Fruit fly (Drosophila melanogaster): ENCODE results near the gene aop.

The aop gene

DNA sequence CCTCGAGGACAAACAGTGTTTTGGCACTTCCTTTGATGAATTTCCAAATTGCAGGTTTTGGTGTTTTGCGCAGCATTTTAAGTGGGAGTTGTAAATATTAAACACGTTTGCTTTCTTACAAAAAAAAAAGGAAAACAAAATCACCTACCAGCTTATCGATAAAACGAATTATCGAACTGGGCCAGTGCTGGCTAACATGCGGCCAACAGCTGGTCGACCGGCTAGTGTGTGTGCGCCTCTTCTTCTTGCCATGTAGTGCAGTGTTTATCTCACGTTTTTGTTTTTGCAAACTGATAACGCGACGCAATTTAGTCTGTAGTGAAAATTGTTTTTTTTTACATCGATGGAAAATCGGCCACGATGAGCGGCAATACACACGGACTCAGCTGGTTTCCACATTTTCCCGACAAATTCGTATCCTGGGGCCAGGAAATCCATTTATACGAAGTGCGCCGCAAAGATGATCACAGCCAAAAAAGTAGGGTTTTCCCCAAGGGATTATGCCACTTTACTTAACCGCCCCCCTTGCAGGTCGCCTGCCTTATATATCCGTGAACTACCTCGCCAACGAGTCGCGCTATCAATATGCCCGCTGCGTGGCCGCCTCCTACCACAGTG, 38.6 kb upstream of the aop start, which contains the start of the genes CG15386, CG42371 and mio (continued):
- TF ChIP-seq CG7368 (GFP tag; optimal IDR thresholded peaks at IDR 0.05) (no peak), achi (GFP tag; optimal IDR thresholded peaks at IDR 0.05) (no peak), topi (GFP tag; optimal IDR thresholded peaks at IDR 0.05) (peak; percentile 38), fd85E (GFP tag; optimal IDR thresholded peaks at IDR 0.05) (no peak), Ets21C (GFP tag; optimal IDR thresholded peaks at IDR 0.05) (no peak), Eip93F (GFP tag; optimal IDR thresholded peaks at IDR 0.05) (no peak), cyc (GFP tag; optimal IDR thresholded peaks at IDR 0.05) (peak; percentile 1), Ets96B (tag; optimal IDR thresholded peaks at IDR 0.05) (peak; percentile 11), salr (GFP tag; optimal IDR thresholded peaks at IDR 0.05) (no peak), Sox14 (GFP tag; optimal IDR thresholded peaks at IDR 0.05) (peak; percentile 30), CG1621 (tag; optimal IDR thresholded peaks at IDR 0.05) (no peak), net (GFP tag; optimal IDR thresholded peaks at IDR 0.05) (no peak), svp (GFP tag) (no peak)

DNA sequence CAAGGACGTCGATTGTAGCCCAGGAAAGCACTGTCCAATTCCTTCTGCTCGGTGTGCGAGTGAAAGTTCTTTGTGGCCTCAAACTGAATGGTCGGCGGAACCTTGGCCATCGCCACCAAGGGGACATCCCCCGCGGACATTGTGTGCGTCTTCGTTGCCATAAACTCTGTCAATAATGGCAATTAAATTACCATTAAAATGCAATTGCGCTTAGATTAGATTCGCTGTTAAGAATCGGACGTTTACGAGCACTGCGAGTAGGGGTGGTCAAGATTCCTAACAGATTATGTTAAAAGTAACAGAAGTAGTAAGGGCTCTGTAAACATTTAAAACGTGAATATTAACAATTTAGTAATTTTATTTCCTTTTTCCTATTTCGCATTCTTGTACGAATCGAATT, 37.5 kb upstream of the aop start, which contains the start of gene daed:
TSS of gene daed (minus strand) at position 247 of the 400 bp plus-strand sequence.
- TF ChIP-seq esn (GFP tag; optimal IDR thresholded peaks at IDR 0.05) (peak; percentile 18), Sox15 (GFP tag; optimal IDR thresholded peaks at IDR 0.05) (no peak)

DNA sequence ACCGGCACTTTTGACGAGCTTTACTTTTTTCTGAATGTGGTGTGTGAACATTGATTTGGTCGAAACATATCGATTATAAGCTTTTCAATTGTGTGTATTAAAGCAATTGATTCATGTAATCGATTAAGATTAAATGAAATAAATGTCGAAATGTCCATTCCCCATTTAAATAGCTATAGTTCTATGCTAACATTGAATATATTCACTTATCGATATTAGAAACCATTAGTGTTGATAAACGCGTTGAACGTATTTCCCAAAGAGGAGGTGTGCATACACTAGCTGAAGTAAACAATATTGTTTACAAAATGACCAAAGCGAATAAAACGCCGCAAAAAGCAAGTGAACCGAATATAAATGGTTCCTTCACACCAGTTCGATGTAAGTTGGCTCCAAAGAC, 35.5 kb upstream of the aop start, which contains the start of the genes Uch and CG34174:
TSS of gene Uch (minus strand) at position 208 of the 400 bp plus-strand sequence.
TSS of gene CG34174 (plus strand) at position 263 of the 400 bp plus-strand sequence.
- TF ChIP-seq Sox14 (GFP tag; optimal IDR thresholded peaks at IDR 0.05) = peak; percentile 70
- TF ChIP-seq cyc (GFP tag; optimal IDR thresholded peaks at IDR 0.05) = peak; percentile 21
- peak; percentile 18 for TF ChIP-seq CG3032 (tag; optimal IDR thresholded peaks at IDR 0.05)
- TF ChIP-seq CG32006 (GFP tag; optimal IDR thresholded peaks at IDR 0.05) = no peak
- peak; percentile 54 for TF ChIP-seq Eip78C (GFP tag)
- no peak for TF ChIP-seq Gug (GFP tag; IDR thresholded peaks at IDR 0.05)
- TF ChIP-seq CG11294 (GFP tag; IDR thresholded peaks at IDR 0.05) = no peak
- peak; percentile 40 for TF ChIP-seq lz (GFP tag; optimal IDR thresholded peaks at IDR 0.05)
- TF ChIP-seq topi (GFP tag; optimal IDR thresholded peaks at IDR 0.05) = peak; percentile 36
- no peak for TF ChIP-seq CG6792 (GFP tag; optimal IDR thresholded peaks at IDR 0.05)
- TF ChIP-seq fkh (GFP tag; optimal IDR thresholded peaks at IDR 0.05) = peak; percentile 96
- TF ChIP-seq esn (GFP tag; optimal IDR thresholded peaks at IDR 0.05) = peak; percentile 53

DNA sequence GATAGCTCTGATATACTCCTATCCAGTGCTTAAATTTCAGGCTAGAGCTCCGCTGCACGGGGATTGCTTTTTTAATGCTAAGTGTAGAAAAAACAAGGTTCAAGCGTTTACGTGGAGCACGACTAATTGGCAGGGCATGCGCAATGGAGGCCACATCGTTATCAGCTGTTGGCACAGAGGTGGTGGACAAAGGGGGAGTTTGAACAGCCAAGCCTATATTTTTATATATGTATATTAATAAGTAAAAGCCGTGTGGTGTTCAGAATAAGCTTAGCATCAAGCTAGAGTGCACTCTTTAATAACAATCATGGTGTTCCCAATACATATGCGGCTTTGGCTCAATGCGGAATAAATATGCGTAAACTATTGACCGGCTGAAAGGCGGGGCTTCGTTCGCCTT, 33.9 kb upstream of the aop start, which contains the start of gene CG15385:
TSS of gene CG15385 (minus strand) at position 94 of the 400 bp plus-strand sequence.
- TF ChIP-seq net (GFP tag; optimal IDR thresholded peaks at IDR 0.05) (no peak), CG3919 (GFP tag; optimal IDR thresholded peaks at IDR 0.05) (no peak), Eip78C (GFP tag) (peak; percentile 58)

DNA sequence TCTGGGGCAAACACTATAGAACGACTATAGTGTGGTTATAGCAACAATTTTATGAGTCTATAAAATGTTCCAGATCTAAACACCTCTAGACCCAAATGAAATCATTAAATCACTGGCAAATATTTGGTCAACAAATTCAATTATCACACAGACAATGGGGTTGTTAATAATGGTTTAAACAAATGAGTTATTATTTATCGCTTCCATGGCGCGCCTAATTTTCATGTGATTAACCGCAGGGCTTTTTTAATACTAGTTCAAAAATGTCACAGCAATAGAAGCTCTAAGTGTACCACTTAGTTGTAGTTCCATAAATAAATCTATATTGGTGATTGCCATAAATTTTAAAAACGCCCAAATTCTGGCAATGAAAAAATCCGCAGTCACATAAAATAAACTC, 30.4 kb upstream of the aop start, which contains the start of gene CG33124:
TSS of gene CG33124 (minus strand) at position 101 of the 400 bp plus-strand sequence.
- TF ChIP-seq CG3032 (tag; optimal IDR thresholded peaks at IDR 0.05) (no peak), lz (GFP tag; optimal IDR thresholded peaks at IDR 0.05) (no peak), fd85E (GFP tag; optimal IDR thresholded peaks at IDR 0.05) (no peak), CG11294 (GFP tag; IDR thresholded peaks at IDR 0.05) (no peak), esn (GFP tag; optimal IDR thresholded peaks at IDR 0.05) (no peak), Sox102F (GFP tag; optimal IDR thresholded peaks at IDR 0.05) (no peak), Eip78C (GFP tag) (no peak), CG10669 (GFP tag; optimal IDR thresholded peaks at IDR 0.05) (no peak), OdsH (GFP tag; optimal IDR thresholded peaks at IDR 0.05) (no peak), dsx (GFP tag; optimal IDR thresholded peaks at IDR 0.05; ENCODE audit: poor library complexity, severe bottlenecking) (no peak), vri (GFP tag; optimal IDR thresholded peaks at IDR 0.05) (no peak), CG31627 (GFP tag; optimal IDR thresholded peaks at IDR 0.05) (no peak), Ets96B (tag; optimal IDR thresholded peaks at IDR 0.05) (no peak), CG11902 (GFP tag; optimal IDR thresholded peaks at IDR 0.05) (no peak), topi (GFP tag; optimal IDR thresholded peaks at IDR 0.05) (no peak), pdm3 (GFP tag; optimal IDR thresholded peaks at IDR 0.05) (no peak), Hr39 (GFP tag; optimal IDR thresholded peaks at IDR 0.05) (no peak), CG9139 (GFP tag; optimal IDR thresholded peaks at IDR 0.05) (no peak)
